Fruit fly (Drosophila melanogaster): ENCODE data around the gene CG34375.
A peak's percentile ranks its signal among the peaks of the same experiment; 100 is the strongest.

The CG34375 gene

DNA sequence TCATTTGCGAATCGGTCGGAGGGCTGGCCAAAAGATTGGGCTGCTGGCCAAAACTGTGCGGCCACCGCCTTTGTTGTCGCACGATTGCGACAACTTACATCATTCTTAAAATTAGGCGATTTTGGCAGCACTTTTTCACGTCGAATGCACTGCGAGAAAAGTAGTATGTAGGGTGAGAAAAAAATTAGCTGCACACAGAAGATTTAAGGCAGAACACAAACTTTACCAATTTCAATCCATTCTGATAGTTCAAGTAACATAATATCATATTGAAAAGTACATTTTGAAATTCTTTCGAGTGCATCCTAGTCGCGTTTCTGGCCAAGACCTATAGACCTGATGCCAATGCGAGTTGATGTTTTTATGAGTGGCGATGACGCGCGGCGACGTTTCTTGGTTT is 18.1 kb upstream of the CG34375 start (continued):
- peak; percentile 77 for TF ChIP-seq pho (GFP tag; optimal IDR thresholded peaks at IDR 0.05)
- no peak for TF ChIP-seq Hmx (GFP tag; optimal IDR thresholded peaks at IDR 0.05)
- TF ChIP-seq lov (optimal IDR thresholded peaks at IDR 0.05), result no peak
- TF ChIP-seq lov (GFP tag; IDR thresholded peaks at IDR 0.05), result no peak
- peak; percentile 53; the same call in 1 of the 2 replicates for TF ChIP-seq wdn (GFP tag; IDR thresholded peaks at IDR 0.05)
- no peak for TF ChIP-seq CrebB (tag; optimal IDR thresholded peaks at IDR 0.05)
- TF ChIP-seq chif (GFP tag; optimal IDR thresholded peaks at IDR 0.05), result peak; percentile 11 to 24
- no peak for TF ChIP-seq amos (GFP tag; IDR thresholded peaks at IDR 0.05; ENCODE audit: partially characterized antibody)
- TF ChIP-seq Med (GFP tag), result peak; percentile 96
- peak; percentile 78 for TF ChIP-seq Ada2b (GFP tag; IDR thresholded peaks at IDR 0.05)
- peak; percentile 28 for TF ChIP-seq crc (GFP tag; optimal IDR thresholded peaks at IDR 0.05)
- peak; percentile 20 for TF ChIP-seq emc (GFP tag; optimal IDR thresholded peaks at IDR 0.05)
- TF ChIP-seq Dip3 (GFP tag; optimal IDR thresholded peaks at IDR 0.05), result peak; percentile 60
- no peak for TF ChIP-seq CG15696 (tag; optimal IDR thresholded peaks at IDR 0.05)
- peak; percentile 11; the same call in 1 of the 2 replicates for TF ChIP-seq GATAe (GFP tag; conservative IDR thresholded peaks at IDR 0.05)
- TF ChIP-seq ken (GFP tag; IDR thresholded peaks at IDR 0.05), result 0 out of 3 replicates have a peak, but pooled peaks have one; percentile 12
- TF ChIP-seq Lhr (GFP tag; optimal IDR thresholded peaks at IDR 0.05), result no peak
- TF ChIP-seq CG12299 (tag; optimal IDR thresholded peaks at IDR 0.05), result no peak
- no peak for TF ChIP-seq zf30C (GFP tag; optimal IDR thresholded peaks at IDR 0.05)
- peak; percentile 62 for TF ChIP-seq esg (GFP tag; conservative IDR thresholded peaks at IDR 0.05)
- TF ChIP-seq jumu (GFP tag; optimal IDR thresholded peaks at IDR 0.05), result peak; percentile 18
- TF ChIP-seq stc (GFP tag; IDR thresholded peaks at IDR 0.05), result peak; percentile 48; the same call in 1 of the 2 replicates
- TF ChIP-seq CG31388 (GFP tag; optimal IDR thresholded peaks at IDR 0.05), result no peak
- TF ChIP-seq eyg (GFP tag; optimal IDR thresholded peaks at IDR 0.05), result no peak
- no peak for TF ChIP-seq CG9797 (GFP tag; optimal IDR thresholded peaks at IDR 0.05)
- TF ChIP-seq jing (GFP tag; optimal IDR thresholded peaks at IDR 0.05), result no peak
- no peak for TF ChIP-seq dan (GFP tag; IDR thresholded peaks at IDR 0.05)
- TF ChIP-seq CG4707 (GFP tag; optimal IDR thresholded peaks at IDR 0.05), result no peak
- TF ChIP-seq CG12744 (GFP tag; optimal IDR thresholded peaks at IDR 0.05), result peak; percentile 49
- peak; percentile 17 for TF ChIP-seq CG15514 (GFP tag; optimal IDR thresholded peaks at IDR 0.05)
- peak in 1 of 2 experiments; percentile 4 for TF ChIP-seq bsh (GFP tag; optimal IDR thresholded peaks at IDR 0.05)
- peak; percentile 44; the same call in 1 of the 3 replicates for TF ChIP-seq ase (GFP tag; IDR thresholded peaks at IDR 0.05)
- TF ChIP-seq CG9817 (tag; optimal IDR thresholded peaks at IDR 0.05), result peak; percentile 70
- TF ChIP-seq CG18011 (GFP tag; optimal IDR thresholded peaks at IDR 0.05), result no peak
- TF ChIP-seq CG34376 (GFP tag; optimal IDR thresholded peaks at IDR 0.05), result no peak
- TF ChIP-seq CG42726 (GFP tag; IDR thresholded peaks at IDR 0.05; ENCODE audit: partially characterized antibody), result no peak
- TF ChIP-seq bigmax (GFP tag; optimal IDR thresholded peaks at IDR 0.05), result no peak
- TF ChIP-seq CG6175 (GFP tag; IDR thresholded peaks at IDR 0.05), result peak; percentile 68; the same call in 1 of the 3 replicates
- peak; percentile 1 for TF ChIP-seq CG10274 (GFP tag; optimal IDR thresholded peaks at IDR 0.05)
- peak; percentile 67 for TF ChIP-seq Mrtf (GFP tag; IDR thresholded peaks at IDR 0.05)
- no peak for TF ChIP-seq yki (optimal IDR thresholded peaks at IDR 0.05)
- no peak for TF ChIP-seq Elba2 (GFP tag; optimal IDR thresholded peaks at IDR 0.05)
- TF ChIP-seq Spps (tag; optimal IDR thresholded peaks at IDR 0.05), result no peak
- TF ChIP-seq vvl (GFP tag; IDR thresholded peaks at IDR 0.05), result peak; percentile 67; the same call in 1 of the 2 replicates
- TF ChIP-seq usp (GFP tag; optimal IDR thresholded peaks at IDR 0.05), result no peak
- TF ChIP-seq CG9215 (GFP tag; IDR thresholded peaks at IDR 0.05), result peak; percentile 74
- peak; percentile 8 for TF ChIP-seq CG8924 (tag; optimal IDR thresholded peaks at IDR 0.05)
- TF ChIP-seq Kr (GFP tag; optimal IDR thresholded peaks at IDR 0.05), result no peak
- peak; percentile 76; the same call in 1 of the 2 replicates for TF ChIP-seq sob (GFP tag; IDR thresholded peaks at IDR 0.05)
- TF ChIP-seq CG7372 (GFP tag; IDR thresholded peaks at IDR 0.05), result peak; percentile 71
- no peak for TF ChIP-seq sr (GFP tag; IDR thresholded peaks at IDR 0.05)
- peak; percentile 70 for TF ChIP-seq mam (GFP tag; optimal IDR thresholded peaks at IDR 0.05)
